Worm (Caenorhabditis elegans) whole organism, L4 larva: ENCODE results near the gene C17C3.24.
A peak's percentile ranks its signal among the peaks of the same experiment; 100 is the strongest.

Experiments
- F49E8.2 ChIP-seq: sonication (generic microtip); optimal IDR thresholded peaks from 2 replicates; lab custom pipeline; 2016; ENCODE audit warnings: missing compliant biosample characterization, mild to moderate bottlenecking, missing genetic modification characterization, borderline replicate concordance
- R02D3.7 ChIP-seq: fragments of 150-350 bp; sonication (generic microtip); optimal IDR thresholded peaks from 3 replicates; lab custom pipeline; 2014; ENCODE audit warnings: missing biosample characterization, missing genetic modification characterization
- Y105C5A.15 ChIP-seq: fragments of 200-800 bp; sonication (Bioruptor generic); IDR thresholded peaks from 2 replicates; pipeline ENCODE4 v1.3.6; 2022; ENCODE audit warnings: missing genetic modification characterization, missing compliant biosample characterization
- Y5F2A.4 ChIP-seq: fragments of 200-800 bp; sonication (Bioruptor generic); optimal IDR thresholded peaks from 2 replicates; lab custom pipeline; 2018; ENCODE audit warnings: mild to moderate bottlenecking, missing genetic modification characterization, missing compliant biosample characterization
- ZK337.2 ChIP-seq: fragments of 200-800 bp; sonication (Bioruptor generic); IDR thresholded peaks from 2 replicates; pipeline ENCODE4 v1.3.6; 2022; ENCODE audit warnings: missing genetic modification reagents, missing genetic modification characterization, missing compliant biosample characterization
- ama-1 ChIP-seq: fragments of 150-350 bp; optimal IDR thresholded peaks from 2 replicates; lab custom pipeline; 2014; ENCODE audit warnings: inconsistent platforms, mixed read lengths
- arid-1 ChIP-seq: fragments of 200-800 bp; sonication (Bioruptor generic); conservative IDR thresholded peaks from 2 replicates; pipeline ENCODE4 v1.3.6; 2022; ENCODE audit warnings: missing genetic modification reagents, missing genetic modification characterization, missing compliant biosample characterization
- attf-4 ChIP-seq: sonication (generic microtip); optimal IDR thresholded peaks from 3 replicates; lab custom pipeline; 2017; ENCODE audit warnings: missing biosample characterization, missing genetic modification characterization
- ceh-32 ChIP-seq: sonication (generic microtip); optimal IDR thresholded peaks from 2 replicates; lab custom pipeline; 2016; ENCODE audit warnings: mild to moderate bottlenecking, missing genetic modification characterization, missing compliant biosample characterization; ENCODE audit not compliant: poor library complexity
- ceh-44 ChIP-seq: fragments of 200-800 bp; sonication (Bioruptor generic); IDR thresholded peaks from 2 replicates; pipeline ENCODE4 v1.3.6; 2022; ENCODE audit warnings: missing genetic modification reagents, missing genetic modification characterization, missing compliant biosample characterization
- cey-2 ChIP-seq: sonication (generic microtip); optimal IDR thresholded peaks from 3 replicates; lab custom pipeline; 2017; ENCODE audit warnings: missing genetic modification characterization, mild to moderate bottlenecking, missing compliant biosample characterization, antibody characterized with exemption, borderline replicate concordance; ENCODE audit not compliant: insufficient read depth
- ctbp-1 ChIP-seq: fragments of 200-800 bp; sonication (Bioruptor generic); IDR thresholded peaks from 2 replicates; pipeline ENCODE4 v1.3.6; 2022; ENCODE audit warnings: missing genetic modification reagents, missing genetic modification characterization, missing compliant biosample characterization
- daf-16 ChIP-seq, 3 experiments: sonication (generic microtip); optimal IDR thresholded peaks; 2 replicates each; lab custom pipeline; 2016 to 2017; ENCODE audit warnings: missing genetic modification characterization in 3 of 3, missing genetic modification reagents in 3 of 3, mild to moderate bottlenecking in 2 of 3, missing compliant biosample characterization in 2 of 3, missing biosample characterization in 1 of 3, moderate library complexity in 1 of 3
- daf-19 ChIP-seq: fragments of 200-800 bp; sonication (Bioruptor generic); conservative IDR thresholded peaks from 2 replicates; pipeline ENCODE4 v1.3.6; 2022; ENCODE audit warnings: missing genetic modification characterization, missing compliant biosample characterization
- daf-8 ChIP-seq: fragments of 200-800 bp; sonication (Bioruptor generic); IDR thresholded peaks from 2 replicates; pipeline ENCODE4 v1.3.6; 2022; ENCODE audit warnings: missing genetic modification characterization, missing compliant biosample characterization
- dmd-8 ChIP-seq: fragments of 200-800 bp; sonication (Bioruptor generic); IDR thresholded peaks from 2 replicates; pipeline ENCODE4 v1.3.6; 2022; ENCODE audit warnings: missing genetic modification characterization, missing compliant biosample characterization
- dpl-1 ChIP-seq: fragments of 150-350 bp; optimal IDR thresholded peaks from 2 replicates; lab custom pipeline; 2014; ENCODE audit warnings: missing biosample characterization, missing genetic modification reagents, missing genetic modification characterization
- duxl-1 ChIP-seq: sonication (generic microtip); optimal IDR thresholded peaks from 2 replicates; lab custom pipeline; 2016; ENCODE audit warnings: mild to moderate bottlenecking, missing genetic modification characterization, moderate library complexity, missing compliant biosample characterization; ENCODE audit not compliant: poor library complexity
- egl-27 ChIP-seq: sonication (generic microtip); optimal IDR thresholded peaks from 3 replicates; lab custom pipeline; 2017; ENCODE audit warnings: missing biosample characterization, missing genetic modification reagents, missing genetic modification characterization
- fos-1 ChIP-seq: fragments of 150-350 bp; optimal IDR thresholded peaks from 2 replicates; lab custom pipeline; 2014; ENCODE audit warnings: missing biosample characterization, missing genetic modification characterization
- gei-8 ChIP-seq: fragments of 200-800 bp; sonication (Bioruptor generic); optimal IDR thresholded peaks from 2 replicates; lab custom pipeline; 2018; ENCODE audit warnings: mild to moderate bottlenecking, missing genetic modification characterization, missing compliant biosample characterization
- hlh-11 ChIP-seq: fragments of 200-800 bp; sonication (Bioruptor generic); optimal IDR thresholded peaks from 2 replicates; lab custom pipeline; 2018; ENCODE audit warnings: mild to moderate bottlenecking, missing genetic modification characterization, missing compliant biosample characterization
- hlh-30 ChIP-seq: sonication (generic microtip); optimal IDR thresholded peaks from 2 replicates; lab custom pipeline; 2017; ENCODE audit warnings: antibody characterized with exemption, mild to moderate bottlenecking, missing genetic modification characterization, missing compliant biosample characterization; ENCODE audit not compliant: insufficient read depth
- hmg-1.1 ChIP-seq: fragments of 200-800 bp; sonication (Bioruptor generic); IDR thresholded peaks from 2 replicates; pipeline ENCODE4 v1.3.6; 2022; ENCODE audit warnings: missing genetic modification reagents, missing genetic modification characterization, missing compliant biosample characterization
- lim-7 ChIP-seq: fragments of 200-800 bp; sonication (Bioruptor generic); IDR thresholded peaks from 2 replicates; pipeline ENCODE4 v1.3.6; 2022; ENCODE audit warnings: missing genetic modification characterization, missing compliant biosample characterization
- lin-13 ChIP-seq: fragments of 150-350 bp; optimal IDR thresholded peaks from 2 replicates; lab custom pipeline; 2014; ENCODE audit warnings: missing biosample characterization, missing genetic modification reagents, missing genetic modification characterization
- lin-15B ChIP-seq: fragments of 150-350 bp; sonication (generic microtip); optimal IDR thresholded peaks from 3 replicates; lab custom pipeline; 2014; ENCODE audit warnings: missing biosample characterization, missing genetic modification characterization
- madf-5 ChIP-seq, 2 experiments: fragments of 200-800 bp; sonication (Bioruptor generic); IDR thresholded peaks; 2 replicates each; pipeline ENCODE4 v1.3.6; 2022; ENCODE audit warnings: missing compliant biosample characterization in 2 of 2, missing genetic modification characterization in 2 of 2
- mes-2 ChIP-seq: sonication (generic microtip); optimal IDR thresholded peaks from 2 replicates; lab custom pipeline; 2016; ENCODE audit warnings: missing genotype, mild to moderate bottlenecking, missing genetic modification characterization, missing compliant biosample characterization; ENCODE audit not compliant: poor library complexity, severe bottlenecking
- mxl-2 ChIP-seq: fragments of 200-800 bp; sonication (Bioruptor generic); conservative IDR thresholded peaks from 2 replicates; pipeline ENCODE4 v1.3.6; 2022; ENCODE audit warnings: missing genetic modification reagents, missing genetic modification characterization, missing compliant biosample characterization
- nhr-10 ChIP-seq: fragments of 150-350 bp; optimal IDR thresholded peaks from 2 replicates; lab custom pipeline; 2014; ENCODE audit warnings: missing biosample characterization, missing genetic modification characterization
- nhr-102 ChIP-seq: sonication (generic microtip); optimal IDR thresholded peaks from 2 replicates; lab custom pipeline; 2016; ENCODE audit warnings: mild to moderate bottlenecking, missing genetic modification characterization, moderate library complexity, missing compliant biosample characterization
- nhr-25 ChIP-seq: sonication (generic microtip); optimal IDR thresholded peaks from 2 replicates; lab custom pipeline; 2017; ENCODE audit warnings: missing genetic modification characterization, mild to moderate bottlenecking, missing compliant biosample characterization, antibody characterized with exemption, moderate library complexity, borderline replicate concordance; ENCODE audit not compliant: insufficient read depth
- nhr-28 ChIP-seq: fragments of 150-350 bp; optimal IDR thresholded peaks from 2 replicates; lab custom pipeline; 2014; ENCODE audit warnings: missing biosample characterization, missing genetic modification characterization
- nhr-41 ChIP-seq: fragments of 200-800 bp; sonication (Bioruptor generic); IDR thresholded peaks from 2 replicates; pipeline ENCODE4 v1.3.6; 2022; ENCODE audit warnings: missing genetic modification reagents, missing genetic modification characterization, missing compliant biosample characterization
- nhr-42 ChIP-seq: fragments of 200-800 bp; sonication (Bioruptor generic); IDR thresholded peaks from 2 replicates; pipeline ENCODE4 v1.3.6; 2022; ENCODE audit warnings: missing genetic modification characterization, missing compliant biosample characterization
- nhr-77 ChIP-seq: fragments of 150-350 bp; optimal IDR thresholded peaks from 2 replicates; lab custom pipeline; 2014; ENCODE audit warnings: missing biosample characterization, missing genetic modification characterization
- pha-4 ChIP-seq, 2 experiments: fragments of 150-350 bp in 1 of 2; fragments of 200-800 bp in 1 of 2; sonication (Bioruptor generic) in 1 of 2; IDR thresholded peaks in 1 of 2; optimal IDR thresholded peaks in 1 of 2; 2 replicates each; pipeline versions ENCODE4 v1.3.6 to Lab custom; 2014 to 2022; ENCODE audit warnings: missing genetic modification characterization in 2 of 2, missing genetic modification reagents in 2 of 2, missing biosample characterization in 1 of 2, missing compliant biosample characterization in 1 of 2
- php-3 ChIP-seq: fragments of 200-800 bp; sonication (Bioruptor generic); IDR thresholded peaks from 2 replicates; pipeline ENCODE4 v1.3.6; 2022; ENCODE audit warnings: missing genetic modification reagents, missing genetic modification characterization, missing compliant biosample characterization
- rbr-2 ChIP-seq: sonication (generic microtip); optimal IDR thresholded peaks from 2 replicates; lab custom pipeline; 2016; ENCODE audit warnings: missing genotype, missing genetic modification characterization, missing compliant biosample characterization
- sdz-12 ChIP-seq: fragments of 200-800 bp; sonication (Bioruptor generic); optimal IDR thresholded peaks from 2 replicates; lab custom pipeline; 2018; ENCODE audit warnings: mild to moderate bottlenecking, missing genetic modification characterization, missing compliant biosample characterization
- snpc-4 ChIP-seq: fragments of 150-350 bp; optimal IDR thresholded peaks from 2 replicates; lab custom pipeline; 2014; ENCODE audit warnings: missing biosample characterization, missing genetic modification characterization
- spr-1 ChIP-seq: sonication (generic microtip); optimal IDR thresholded peaks from 2 replicates; lab custom pipeline; 2016; ENCODE audit warnings: mild to moderate bottlenecking, missing genetic modification characterization, missing compliant biosample characterization
- tag-97 ChIP-seq: fragments of 200-800 bp; sonication (Bioruptor generic); IDR thresholded peaks from 2 replicates; pipeline ENCODE4 v1.3.6; 2022; ENCODE audit warnings: missing genetic modification characterization, missing compliant biosample characterization
- zag-1 ChIP-seq: fragments of 150-350 bp; optimal IDR thresholded peaks from 2 replicates; lab custom pipeline; 2014; ENCODE audit warnings: missing biosample characterization, missing genetic modification characterization
- zfp-2 ChIP-seq: sonication (generic microtip); optimal IDR thresholded peaks from 2 replicates; lab custom pipeline; 2016; ENCODE audit warnings: mild to moderate bottlenecking, missing genetic modification characterization, missing compliant biosample characterization
- ztf-7 ChIP-seq: fragments of 150-350 bp; optimal IDR thresholded peaks from 2 replicates; lab custom pipeline; 2014; ENCODE audit warnings: missing biosample characterization, missing genetic modification characterization

The C17C3.24 gene

DNA sequence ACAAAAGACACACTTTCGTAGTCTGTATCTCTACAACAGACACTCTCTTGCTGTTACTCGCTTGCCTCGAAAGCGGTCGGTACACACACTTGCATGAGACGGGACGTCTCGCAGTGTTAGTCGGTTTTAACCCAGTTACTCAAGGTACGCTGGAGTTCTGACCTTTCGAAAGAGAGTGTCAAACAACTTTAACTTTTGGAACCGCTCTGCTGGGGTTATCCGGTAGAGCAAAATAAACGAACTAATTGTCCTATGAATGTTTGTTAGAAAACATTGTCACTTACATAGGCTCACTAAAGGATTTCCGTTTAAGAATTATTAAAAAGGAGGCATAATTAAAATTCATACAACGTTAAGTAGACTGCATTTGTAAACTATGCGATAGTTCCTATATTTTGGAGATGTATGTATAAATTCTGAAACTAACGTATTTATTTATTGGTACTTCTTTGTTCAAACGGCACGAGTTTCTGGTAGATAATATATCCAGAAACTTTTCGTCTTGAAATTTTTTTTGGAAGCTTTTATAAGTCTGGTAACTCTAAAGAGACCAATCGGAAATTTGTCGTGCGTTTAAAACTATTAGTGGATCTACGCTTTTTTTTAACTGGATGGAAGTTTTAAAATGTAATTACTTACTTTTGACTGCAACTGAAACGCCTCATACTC lies 2.0 kb upstream of the C17C3.24 start (continued):
- peak; percentile 86 for TF ChIP-seq Y5F2A.4 (GFP tag; lab: Kevin White, UChicago)
- peak; percentile 92 for TF ChIP-seq ztf-7
- TF ChIP-seq dmd-8, result peak; percentile 61; the same call in 1 of the 2 replicates
- peak; percentile 30; the same call in 1 of the 2 replicates for TF ChIP-seq tag-97 (GFP tag; lab: Robert Waterston, UW)
- peak; percentile 97 for TF ChIP-seq spr-1 (tag; lab: Kevin White, UChicago)
- peak; percentile 82 for TF ChIP-seq F49E8.2
- peak; percentile 83 to 90 for TF ChIP-seq daf-16 (GFP tag; optimal IDR thresholded peaks at IDR 0.05; lab: Kevin White, UChicago)
- peak; percentile 94 for TF ChIP-seq daf-16 (tag; optimal IDR thresholded peaks at IDR 0.05; lab: Kevin White, UChicago)
- peak; percentile 97 for TF ChIP-seq mes-2 (tag; lab: Kevin White, UChicago)
- TF ChIP-seq dpl-1, result peak; percentile 85
- TF ChIP-seq ceh-32 (tag; lab: Kevin White, UChicago), result peak; percentile 89
- TF ChIP-seq nhr-102 (tag; lab: Kevin White, UChicago), result peak; percentile 97
- TF ChIP-seq madf-5 (GFP tag; IDR thresholded peaks at IDR 0.05; lab: Robert Waterston, UW), result peak in 1 of 2 experiments; percentile 33; a peak in 1 of 4 replicates
- TF ChIP-seq ama-1 (lab: Kevin White, UChicago), result peak; percentile 100
- peak; percentile 97 for TF ChIP-seq nhr-25 (tag; lab: Kevin White, UChicago)
- TF ChIP-seq mxl-2 (GFP tag; lab: Robert Waterston, UW), result peak; percentile 85; the same call in 1 of the 2 replicates
- TF ChIP-seq ZK337.2 (GFP tag; lab: Robert Waterston, UW), result peak; percentile 88
- peak; percentile 96 for TF ChIP-seq nhr-10
- peak; percentile 96 for TF ChIP-seq arid-1 (GFP tag; lab: Robert Waterston, UW)
- TF ChIP-seq snpc-4 (tag; lab: Kevin White, UChicago), result peak; percentile 99
- TF ChIP-seq daf-19 (GFP tag; lab: Robert Waterston, UW), result peak; percentile 95
- TF ChIP-seq php-3 (GFP tag; lab: Robert Waterston, UW), result peak; percentile 86
- peak; percentile 79 for TF ChIP-seq zfp-2 (tag; lab: Kevin White, UChicago)
- TF ChIP-seq ceh-44 (GFP tag; lab: Robert Waterston, UW), result peak; percentile 94
- peak; percentile 94 for TF ChIP-seq hlh-30 (tag; lab: Kevin White, UChicago)
- TF ChIP-seq gei-8 (GFP tag; lab: Kevin White, UChicago), result peak; percentile 95
- peak; percentile 77 for TF ChIP-seq fos-1 (tag; lab: Kevin White, UChicago)
- TF ChIP-seq pha-4 (GFP tag; IDR thresholded peaks at IDR 0.05; lab: Robert Waterston, UW), result peak; percentile 96
- TF ChIP-seq pha-4 (tag; optimal IDR thresholded peaks at IDR 0.05; lab: Kevin White, UChicago), result peak; percentile 88
- TF ChIP-seq zag-1 (tag; lab: Kevin White, UChicago), result peak; percentile 95
- TF ChIP-seq hlh-11 (tag; lab: Kevin White, UChicago), result peak; percentile 97
- peak; percentile 95 for TF ChIP-seq nhr-28 (tag; lab: Kevin White, UChicago)
- peak; percentile 97 for TF ChIP-seq nhr-77 (tag; lab: Kevin White, UChicago)
- TF ChIP-seq hmg-1.1 (GFP tag; lab: Robert Waterston, UW), result peak; percentile 99
- TF ChIP-seq ctbp-1 (GFP tag; lab: Robert Waterston, UW), result peak; percentile 99
- TF ChIP-seq duxl-1 (tag; lab: Kevin White, UChicago), result peak; percentile 96
- peak; percentile 88 for TF ChIP-seq nhr-41
- TF ChIP-seq nhr-42, result peak; percentile 96
- TF ChIP-seq attf-4 (tag; lab: Kevin White, UChicago), result peak; percentile 63
- no peak for TF ChIP-seq egl-27 (tag; lab: Kevin White, UChicago)
- peak; percentile 65 for TF ChIP-seq lin-15B
- TF ChIP-seq rbr-2 (tag; lab: Kevin White, UChicago), result peak; percentile 98
- TF ChIP-seq lin-13 (GFP tag; lab: Kevin White, UChicago), result peak; percentile 92
- TF ChIP-seq Y105C5A.15 (GFP tag; lab: Robert Waterston, UW), result peak; percentile 83
- TF ChIP-seq lim-7, result peak; percentile 78
- peak; percentile 44 for TF ChIP-seq R02D3.7
- peak; percentile 94 for TF ChIP-seq sdz-12 (GFP tag; lab: Kevin White, UChicago)
- TF ChIP-seq daf-8 (GFP tag; lab: Robert Waterston, UW), result peak; percentile 84; the same call in 1 of the 2 replicates
- TF ChIP-seq cey-2 (tag; lab: Kevin White, UChicago), result peak; percentile 92
